Worm (Caenorhabditis elegans): ENCODE measurements around the gene enri-2.

ce11 chrX:14527559-14527958, 18.1 kb upstream of the enri-2 start, which contains the start of gene nspc-18:
- no peak for TF ChIP-seq unc-55 (GFP tag; optimal IDR thresholded peaks at IDR 0.05)
- TF ChIP-seq dmd-4 (tag; optimal IDR thresholded peaks at IDR 0.05): no peak
- TF ChIP-seq nhr-237 (tag; optimal IDR thresholded peaks at IDR 0.05): no peak
- no peak for TF ChIP-seq fos-1 (tag; optimal IDR thresholded peaks at IDR 0.05)
- TF ChIP-seq snpc-4 (tag; optimal IDR thresholded peaks at IDR 0.05): no peak
- TF ChIP-seq zag-1 (tag; optimal IDR thresholded peaks at IDR 0.05): no peak
- TF ChIP-seq nhr-11 (tag; optimal IDR thresholded peaks at IDR 0.05): no peak
- TF ChIP-seq nhr-77 (tag; optimal IDR thresholded peaks at IDR 0.05): no peak
